Worm (Caenorhabditis elegans): ENCODE measurements around the gene R02F11.2.

R02F11.2 gene

DNA sequence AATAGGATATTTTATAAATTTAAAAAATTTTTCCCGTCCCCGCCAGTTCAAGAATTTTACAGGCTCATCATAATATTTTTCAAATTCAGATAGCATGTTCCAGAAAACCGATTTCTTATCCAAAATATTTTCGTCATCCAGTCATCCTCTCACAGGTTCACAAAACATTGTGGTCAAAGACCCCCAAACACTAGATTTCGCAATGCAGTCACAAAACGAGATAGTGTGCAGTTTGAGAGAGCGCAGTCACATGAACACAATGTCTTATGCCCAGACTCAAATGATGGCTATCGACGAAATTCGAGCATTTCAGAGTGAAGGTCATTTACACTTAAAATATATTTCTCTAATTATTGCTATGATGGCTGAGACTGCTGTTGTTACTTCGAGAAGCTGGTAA, 50.2 kb downstream of the R02F11.2 start, which contains the start of gene abhd-5.2:
Gene abhd-5.2 (plus strand): TSS at position 95 of the 400 bp plus-strand sequence.
- peak; percentile 37 for TF ChIP-seq ces-1 (GFP tag; optimal IDR thresholded peaks at IDR 0.05)
- no peak for TF ChIP-seq nhr-28 (tag; optimal IDR thresholded peaks at IDR 0.05)

DNA sequence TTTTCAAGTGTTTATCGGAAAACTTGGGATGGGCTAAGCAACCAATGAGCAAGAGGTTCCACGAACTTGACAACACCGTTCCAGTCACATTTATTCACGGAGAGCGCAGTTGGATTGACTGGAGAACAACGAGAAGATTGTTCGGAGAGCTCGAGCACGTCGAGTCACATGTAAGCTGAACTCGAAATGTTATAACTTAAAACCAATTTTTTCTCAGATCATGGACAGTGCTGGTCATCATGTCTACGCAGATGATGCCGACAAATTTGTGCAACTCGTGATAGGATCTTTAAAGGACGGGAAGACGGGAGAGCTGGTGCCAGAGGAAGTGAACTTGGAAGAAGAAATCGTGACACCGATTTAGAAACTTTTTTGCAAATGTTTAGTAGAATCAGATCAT, 52.1 kb downstream of the R02F11.2 start:
- TF ChIP-seq elt-3 (tag; optimal IDR thresholded peaks at IDR 0.05) (no peak), drap-1 (GFP tag; optimal IDR thresholded peaks at IDR 0.05) (no peak), tbx-8 (GFP tag; optimal IDR thresholded peaks at IDR 0.05) (no peak), ceh-39 (tag; optimal IDR thresholded peaks at IDR 0.05) (no peak)
